Fruit fly (Drosophila melanogaster): ENCODE data around the gene ich.

DNA sequence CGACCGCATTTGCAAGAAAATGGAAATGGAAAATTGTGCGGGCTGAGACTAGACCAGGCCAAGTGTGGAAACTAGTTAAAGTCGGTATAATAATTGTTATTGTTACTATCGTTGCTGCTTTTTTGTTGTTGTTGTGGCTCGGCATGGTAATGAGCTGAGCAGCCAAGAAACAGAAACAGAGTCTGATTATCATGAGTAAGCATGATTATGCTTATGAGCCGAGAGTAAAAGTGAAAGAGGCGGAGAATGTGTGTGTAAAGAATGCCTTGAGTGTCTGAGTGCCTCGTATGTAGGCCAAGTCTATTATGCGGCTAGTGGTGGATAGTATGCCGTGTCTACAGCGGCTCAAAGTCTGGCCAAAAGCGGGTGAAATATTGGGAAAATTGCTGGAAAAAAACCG lies 7.9 kb upstream of the ich start:
- no peak for TF ChIP-seq EcR (GFP tag; optimal IDR thresholded peaks at IDR 0.05)
- TF ChIP-seq Ets98B (GFP tag; IDR thresholded peaks at IDR 0.05), result no peak
- TF ChIP-seq gl (tag; optimal IDR thresholded peaks at IDR 0.05), result no peak

Data from whole organism, pupa.